Worm (Caenorhabditis elegans) whole organism, late embryonic: ENCODE data around the gene zhp-4.

Source experiments
- C08G9.2 ChIP-seq: sonication (generic microtip); optimal IDR thresholded peaks from 2 replicates; lab custom pipeline; 2016; ENCODE audit warnings: mild to moderate bottlenecking, missing genetic modification characterization, moderate library complexity, missing compliant biosample characterization
- F13H6.1 ChIP-seq: sonication (generic microtip); optimal IDR thresholded peaks from 2 replicates; lab custom pipeline; 2016; ENCODE audit warnings: missing genetic modification characterization, missing compliant biosample characterization
- K02D7.2 ChIP-seq: sonication (generic microtip); optimal IDR thresholded peaks from 2 replicates; lab custom pipeline; 2017; ENCODE audit warnings: mild to moderate bottlenecking, missing genetic modification characterization, missing compliant biosample characterization
- K09A11.1 ChIP-seq: sonication (generic microtip); optimal IDR thresholded peaks from 2 replicates; lab custom pipeline; 2017; ENCODE audit warnings: antibody characterized with exemption, mild to moderate bottlenecking, missing genetic modification characterization, missing compliant biosample characterization; ENCODE audit not compliant: insufficient read depth
- Y22D7AL.16 ChIP-seq: sonication (generic microtip); optimal IDR thresholded peaks from 2 replicates; lab custom pipeline; 2016; ENCODE audit warnings: missing genetic modification characterization, missing compliant biosample characterization
- ceh-19 ChIP-seq: fragments of 200-800 bp; sonication (Bioruptor generic); optimal IDR thresholded peaks from 2 replicates; lab custom pipeline; 2018; ENCODE audit warnings: mild to moderate bottlenecking, missing genetic modification characterization, missing compliant biosample characterization
- ceh-22 ChIP-seq: sonication (generic microtip); optimal IDR thresholded peaks from 2 replicates; lab custom pipeline; 2017; ENCODE audit warnings: missing biosample characterization, missing genetic modification characterization
- ceh-24 ChIP-seq: sonication (generic microtip); optimal IDR thresholded peaks from 2 replicates; lab custom pipeline; 2016; ENCODE audit warnings: mild to moderate bottlenecking, missing genetic modification characterization, missing compliant biosample characterization
- ceh-34 ChIP-seq: sonication (generic microtip); optimal IDR thresholded peaks from 2 replicates; lab custom pipeline; 2016; ENCODE audit warnings: mild to moderate bottlenecking, missing genetic modification characterization, missing compliant biosample characterization
- ceh-45 ChIP-seq: fragments of 200-800 bp; sonication (Bioruptor generic); IDR thresholded peaks from 2 replicates; pipeline ENCODE4 v1.3.6; 2022; ENCODE audit warnings: missing genetic modification reagents, missing genetic modification characterization, missing compliant biosample characterization
- ceh-48 ChIP-seq: sonication (generic microtip); optimal IDR thresholded peaks from 2 replicates; lab custom pipeline; 2016; ENCODE audit warnings: missing genetic modification characterization, inconsistent platforms, missing compliant biosample characterization
- ceh-6 ChIP-seq: fragments of 200-800 bp; sonication (Bioruptor generic); optimal IDR thresholded peaks from 2 replicates; lab custom pipeline; 2018; ENCODE audit warnings: mild to moderate bottlenecking, missing genetic modification characterization, missing compliant biosample characterization
- che-1 ChIP-seq: sonication (generic microtip); optimal IDR thresholded peaks from 2 replicates; lab custom pipeline; 2016; ENCODE audit warnings: mild to moderate bottlenecking, missing genetic modification characterization, missing compliant biosample characterization
- dve-1 ChIP-seq: sonication (generic microtip); optimal IDR thresholded peaks from 2 replicates; lab custom pipeline; 2017; ENCODE audit warnings: antibody characterized with exemption, mild to moderate bottlenecking, missing genetic modification characterization, missing compliant biosample characterization
- elt-2 ChIP-seq: sonication (generic microtip); optimal IDR thresholded peaks from 2 replicates; lab custom pipeline; 2016; ENCODE audit warnings: missing genetic modification reagents, missing genetic modification characterization, missing compliant biosample characterization
- fax-1 ChIP-seq: sonication (generic microtip); optimal IDR thresholded peaks from 2 replicates; lab custom pipeline; 2016; ENCODE audit warnings: missing genotype, missing genetic modification characterization, missing compliant biosample characterization
- fkh-6 ChIP-seq: sonication (generic microtip); optimal IDR thresholded peaks from 2 replicates; lab custom pipeline; 2016; ENCODE audit warnings: missing genetic modification characterization, missing compliant biosample characterization
- gmeb-2 ChIP-seq: sonication (generic microtip); optimal IDR thresholded peaks from 2 replicates; lab custom pipeline; 2016; ENCODE audit warnings: missing genetic modification characterization, inconsistent platforms, missing compliant biosample characterization
- hlh-15 ChIP-seq: sonication (generic microtip); optimal IDR thresholded peaks from 2 replicates; lab custom pipeline; 2016; ENCODE audit warnings: missing genetic modification characterization, missing compliant biosample characterization
- hlh-30 ChIP-seq: sonication (generic microtip); optimal IDR thresholded peaks from 2 replicates; lab custom pipeline; 2017; ENCODE audit warnings: antibody characterized with exemption, missing genetic modification characterization, missing compliant biosample characterization; ENCODE audit not compliant: insufficient read depth
- hlh-6 ChIP-seq: sonication (generic microtip); optimal IDR thresholded peaks from 2 replicates; lab custom pipeline; 2016; ENCODE audit warnings: missing genotype, missing genetic modification characterization, missing compliant biosample characterization
- lim-6 ChIP-seq: sonication (generic microtip); optimal IDR thresholded peaks from 2 replicates; lab custom pipeline; 2016; ENCODE audit warnings: missing genetic modification characterization, missing compliant biosample characterization
- mec-3 ChIP-seq: sonication (generic microtip); optimal IDR thresholded peaks from 2 replicates; lab custom pipeline; 2016; ENCODE audit warnings: borderline replicate concordance, missing genetic modification characterization, missing compliant biosample characterization
- nhr-11 ChIP-seq: fragments of 150-350 bp; optimal IDR thresholded peaks from 2 replicates; lab custom pipeline; 2014; ENCODE audit warnings: missing biosample characterization, missing genetic modification characterization
- npax-4 ChIP-seq: sonication (generic microtip); optimal IDR thresholded peaks from 2 replicates; lab custom pipeline; 2016; ENCODE audit warnings: missing genetic modification characterization, missing compliant biosample characterization
- odd-2 ChIP-seq: sonication (generic microtip); optimal IDR thresholded peaks from 2 replicates; lab custom pipeline; 2017; ENCODE audit warnings: antibody characterized with exemption, mild to moderate bottlenecking, missing genetic modification characterization, missing compliant biosample characterization
- pag-3 ChIP-seq: sonication (generic microtip); optimal IDR thresholded peaks from 2 replicates; lab custom pipeline; 2016; ENCODE audit warnings: missing compliant biosample characterization, missing genetic modification characterization, borderline replicate concordance
- pha-2 ChIP-seq: sonication (generic microtip); optimal IDR thresholded peaks from 2 replicates; lab custom pipeline; 2017; ENCODE audit warnings: mild to moderate bottlenecking, missing genetic modification characterization, missing compliant biosample characterization
- pha-4 ChIP-seq: fragments of 150-350 bp; optimal IDR thresholded peaks from 2 replicates; lab custom pipeline; 2018; ENCODE audit warnings: missing biosample characterization, missing genetic modification reagents, missing genetic modification characterization
- pros-1 ChIP-seq: fragments of 150-350 bp; optimal IDR thresholded peaks from 2 replicates; lab custom pipeline; 2014; ENCODE audit warnings: missing biosample characterization, missing genetic modification reagents, missing genetic modification characterization
- ref-2 ChIP-seq: sonication (generic microtip); optimal IDR thresholded peaks from 2 replicates; lab custom pipeline; 2016; ENCODE audit warnings: missing genetic modification characterization, missing compliant biosample characterization
- rnt-1 ChIP-seq: sonication (generic microtip); optimal IDR thresholded peaks from 2 replicates; lab custom pipeline; 2016; ENCODE audit warnings: missing genetic modification characterization, missing compliant biosample characterization
- sdc-2 ChIP-seq: sonication (generic microtip); optimal IDR thresholded peaks from 2 replicates; lab custom pipeline; 2016; ENCODE audit warnings: missing genotype, missing genetic modification characterization, missing compliant biosample characterization
- sox-4 ChIP-seq: sonication (generic microtip); optimal IDR thresholded peaks from 2 replicates; lab custom pipeline; 2017; ENCODE audit warnings: mild to moderate bottlenecking, missing genetic modification characterization, inconsistent platforms, missing compliant biosample characterization
- syd-9 ChIP-seq: sonication (generic microtip); optimal IDR thresholded peaks from 2 replicates; lab custom pipeline; 2016; ENCODE audit warnings: mild to moderate bottlenecking, missing genetic modification characterization, moderate library complexity, missing compliant biosample characterization
- ttx-3 ChIP-seq: sonication (generic microtip); optimal IDR thresholded peaks from 2 replicates; lab custom pipeline; 2016; ENCODE audit warnings: missing genetic modification reagents, missing genetic modification characterization, missing compliant biosample characterization
- unc-42 ChIP-seq: sonication (generic microtip); optimal IDR thresholded peaks from 2 replicates; lab custom pipeline; 2016; ENCODE audit warnings: missing genotype, missing genetic modification characterization, missing compliant biosample characterization
- unc-55 ChIP-seq: sonication (generic microtip); optimal IDR thresholded peaks from 2 replicates; lab custom pipeline; 2017; ENCODE audit warnings: missing biosample characterization, missing genetic modification reagents, missing genetic modification characterization

The zhp-4 gene

ce11 chrV:19059873-19060272 is 41.7 kb downstream of the zhp-4 start, which contains the start of gene twk-46:
Gene twk-46 (plus strand): TSS chrV:19060173.
- no peak for TF ChIP-seq hlh-15
- no peak for TF ChIP-seq ceh-24 (tag; lab: Kevin White, UChicago)
- no peak for TF ChIP-seq pha-4 (tag; lab: Kevin White, UChicago)
- no peak for TF ChIP-seq C08G9.2 (tag; lab: Kevin White, UChicago)
- no peak for TF ChIP-seq pha-2 (tag; lab: Kevin White, UChicago)
- TF ChIP-seq ceh-6 (GFP tag; lab: Kevin White, UChicago) = no peak
- TF ChIP-seq rnt-1 (tag; lab: Kevin White, UChicago) = no peak
- no peak for TF ChIP-seq dve-1 (tag; lab: Kevin White, UChicago)
- no peak for TF ChIP-seq ceh-45 (GFP tag; lab: Robert Waterston, UW)
- TF ChIP-seq ceh-34 (tag; lab: Kevin White, UChicago) = no peak
- TF ChIP-seq F13H6.1 (tag; lab: Kevin White, UChicago) = no peak
- no peak for TF ChIP-seq nhr-11
- no peak for TF ChIP-seq mec-3 (tag; lab: Kevin White, UChicago)
- TF ChIP-seq hlh-6 (tag; lab: Kevin White, UChicago) = no peak

ce11 chrV:19058086-19058485 is 43.5 kb downstream of the zhp-4 start:
- TF ChIP-seq hlh-30 (tag; lab: Kevin White, UChicago) = no peak
- peak; percentile 7 for TF ChIP-seq unc-42 (tag; lab: Kevin White, UChicago)

DNA sequence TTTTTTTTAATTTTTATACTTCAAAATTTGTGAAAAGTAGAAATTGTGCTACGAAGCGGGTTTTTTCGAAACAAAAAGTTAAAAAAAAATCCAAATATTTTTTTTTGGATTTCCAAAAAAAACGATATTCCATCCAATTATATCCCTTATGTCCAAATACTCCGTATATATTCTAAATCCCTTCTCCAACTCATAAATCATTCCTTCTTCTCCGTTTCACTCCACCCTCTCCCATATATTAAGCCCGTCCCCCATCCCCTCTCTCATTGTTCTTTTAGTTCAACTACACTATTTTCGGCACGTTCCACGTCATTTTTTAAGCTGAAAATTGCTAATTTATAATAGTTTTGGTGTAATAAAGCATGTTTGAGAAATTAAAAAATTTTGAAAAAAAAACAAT is 44.0 kb downstream of the zhp-4 start:
- TF ChIP-seq K02D7.2 (tag; lab: Kevin White, UChicago) (no peak), F13H6.1 (tag; lab: Kevin White, UChicago) (no peak), fax-1 (tag; lab: Kevin White, UChicago) (no peak), odd-2 (no peak), ttx-3 (tag; lab: Kevin White, UChicago) (no peak), rnt-1 (tag; lab: Kevin White, UChicago) (no peak), Y22D7AL.16 (tag; lab: Kevin White, UChicago) (no peak), che-1 (tag; lab: Kevin White, UChicago) (no peak)

DNA sequence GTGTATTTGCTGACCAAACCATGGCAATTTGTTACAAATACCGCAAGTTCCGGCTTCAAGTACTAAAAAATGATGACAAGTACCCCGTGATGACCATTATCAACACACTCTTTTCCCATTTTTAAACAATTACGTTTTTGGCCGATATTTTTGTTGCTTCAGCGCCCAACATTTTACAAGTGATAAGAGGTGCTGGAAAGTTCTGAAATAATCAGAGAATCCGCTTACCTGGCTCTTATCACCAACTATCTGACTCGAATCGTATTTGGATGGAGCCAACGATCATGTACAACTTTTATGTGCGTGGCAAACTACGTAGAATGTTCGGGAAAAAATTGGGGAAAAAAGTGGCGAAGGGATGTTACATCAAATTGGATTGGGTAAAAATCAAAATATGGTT is 48.3 kb downstream of the zhp-4 start:
- TF ChIP-seq elt-2 (tag; lab: Kevin White, UChicago) (peak; percentile 42), pag-3 (no peak)
- TF ChIP-seq, all 69 proteins: peak for 1

DNA sequence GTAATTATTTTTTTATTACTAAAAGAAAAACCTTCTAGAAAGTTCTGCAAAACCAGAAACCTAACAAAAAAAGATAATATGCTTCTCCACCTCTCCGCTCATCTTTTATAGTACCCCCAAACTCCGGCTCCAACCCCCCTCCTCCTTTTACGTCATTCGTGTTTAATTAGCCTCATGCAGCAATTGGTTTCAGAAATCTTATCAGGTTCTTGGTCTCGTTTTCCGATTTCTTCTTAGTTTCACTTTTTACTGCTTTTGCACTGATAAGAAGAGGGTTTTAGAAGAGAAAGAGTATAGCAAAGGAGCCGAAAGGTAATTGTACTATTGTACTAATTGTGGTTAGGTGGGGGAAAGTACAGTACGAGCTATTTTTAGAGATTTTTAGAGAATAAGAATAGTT is 50.2 kb downstream of the zhp-4 start:
- TF ChIP-seq syd-9 (tag; lab: Kevin White, UChicago) (no peak), npax-4 (tag; lab: Kevin White, UChicago) (no peak), sox-4 (no peak), pros-1 (tag; lab: Kevin White, UChicago) (no peak)

ce11 chrV:19050888-19051287 is 50.7 kb downstream of the zhp-4 start:
- TF ChIP-seq sox-4 = no peak
- no peak for TF ChIP-seq K09A11.1
- no peak for TF ChIP-seq syd-9 (tag; lab: Kevin White, UChicago)
- no peak for TF ChIP-seq sdc-2

DNA sequence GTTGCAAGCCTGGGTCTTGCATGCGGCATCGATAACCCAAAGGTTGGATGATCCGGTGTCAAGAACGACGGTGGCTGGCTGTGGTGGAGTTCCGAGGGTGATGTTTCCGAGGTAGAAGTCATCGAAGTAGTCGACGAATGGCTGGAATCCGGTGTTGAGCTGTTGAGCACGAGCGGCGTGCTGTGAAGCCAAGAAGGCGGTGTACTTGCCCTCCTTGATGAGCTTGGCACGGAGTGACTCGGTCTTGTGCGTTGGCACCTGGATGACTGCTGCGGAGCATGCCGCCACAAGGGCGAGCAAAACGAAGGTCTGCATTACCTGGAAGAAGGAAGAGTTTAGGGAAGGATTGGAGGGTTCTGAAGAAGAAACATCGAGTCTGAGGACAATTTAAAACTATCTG is 51.1 kb downstream of the zhp-4 start, which contains the start of gene asp-1:
TSS of gene asp-1 (minus strand) at position 315 of the 400 bp plus-strand sequence.
- TF ChIP-seq ref-2 = no peak
- TF ChIP-seq ceh-48 (tag; lab: Kevin White, UChicago) = no peak
- TF ChIP-seq lim-6 (tag; lab: Kevin White, UChicago) = no peak
- TF ChIP-seq ceh-22 (tag; lab: Kevin White, UChicago) = no peak
- no peak for TF ChIP-seq ceh-19 (GFP tag; lab: Kevin White, UChicago)
- no peak for TF ChIP-seq unc-55 (GFP tag; lab: Kevin White, UChicago)
- no peak for TF ChIP-seq fkh-6 (tag; lab: Kevin White, UChicago)
- no peak for TF ChIP-seq gmeb-2 (tag; lab: Kevin White, UChicago)
